Worm (Caenorhabditis elegans) whole organism, L3 larva: ENCODE measurements around the gene scc-2.

Experiments
- R02D3.7 ChIP-seq: fragments of 150-350 bp; optimal IDR thresholded peaks from 2 replicates; lab custom pipeline; 2014; ENCODE audit warnings: missing biosample characterization, missing genetic modification characterization
- ZK546.5 ChIP-seq: sonication (generic microtip); optimal IDR thresholded peaks from 2 replicates; lab custom pipeline; 2017; ENCODE audit warnings: missing biosample characterization, missing genetic modification characterization
- aly-2 ChIP-seq: fragments of 150-350 bp; optimal IDR thresholded peaks from 2 replicates; lab custom pipeline; 2014; ENCODE audit warnings: missing biosample characterization, missing genetic modification characterization
- ceh-16 ChIP-seq: sonication (generic microtip); optimal IDR thresholded peaks from 2 replicates; lab custom pipeline; 2017; ENCODE audit warnings: missing biosample characterization, missing genetic modification characterization
- ceh-28 ChIP-seq: fragments of 150-350 bp; optimal IDR thresholded peaks from 2 replicates; lab custom pipeline; 2014; ENCODE audit warnings: missing biosample characterization, missing genetic modification reagents, missing genetic modification characterization
- ceh-82 ChIP-seq: fragments of 150-350 bp; optimal IDR thresholded peaks from 2 replicates; lab custom pipeline; 2014; ENCODE audit warnings: missing biosample characterization, missing genetic modification characterization
- ceh-9 ChIP-seq: sonication (generic microtip); optimal IDR thresholded peaks from 2 replicates; lab custom pipeline; 2018; ENCODE audit warnings: missing biosample characterization, missing genetic modification characterization
- egl-27 ChIP-seq: sonication (generic microtip); optimal IDR thresholded peaks from 4 replicates; lab custom pipeline; 2017; ENCODE audit warnings: missing biosample characterization, missing genetic modification reagents, missing genetic modification characterization
- elt-1 ChIP-seq: fragments of 150-350 bp; optimal IDR thresholded peaks from 2 replicates; lab custom pipeline; 2014; ENCODE audit warnings: missing biosample characterization, missing genetic modification characterization
- elt-2 ChIP-seq: sonication (generic microtip); optimal IDR thresholded peaks from 2 replicates; lab custom pipeline; 2016; ENCODE audit warnings: missing genetic modification reagents, mild to moderate bottlenecking, missing genetic modification characterization, missing compliant biosample characterization
- eor-1 ChIP-seq, 2 experiments: fragments of 150-350 bp; optimal IDR thresholded peaks; 2 replicates each; lab custom pipeline; 2014 to 2018; ENCODE audit warnings: missing biosample characterization in 2 of 2, missing genetic modification characterization in 2 of 2
- fkh-10 ChIP-seq: sonication (generic microtip); optimal IDR thresholded peaks from 2 replicates; lab custom pipeline; 2017; ENCODE audit warnings: missing biosample characterization, missing genetic modification reagents, missing genetic modification characterization
- fkh-2 ChIP-seq: fragments of 150-350 bp; optimal IDR thresholded peaks from 2 replicates; lab custom pipeline; 2014; ENCODE audit warnings: missing biosample characterization, missing genetic modification reagents, missing genetic modification characterization
- fos-1 ChIP-seq: fragments of 150-350 bp; optimal IDR thresholded peaks from 2 replicates; lab custom pipeline; 2014; ENCODE audit warnings: missing biosample characterization, missing genetic modification characterization
- hmg-11 ChIP-seq: sonication (generic microtip); optimal IDR thresholded peaks from 2 replicates; lab custom pipeline; 2016; ENCODE audit warnings: missing genetic modification characterization, missing compliant biosample characterization
- jun-1 ChIP-seq: fragments of 150-350 bp; optimal IDR thresholded peaks from 2 replicates; lab custom pipeline; 2014; ENCODE audit warnings: missing biosample characterization, missing genetic modification reagents, missing genetic modification characterization
- mdl-1 ChIP-seq: fragments of 150-350 bp; optimal IDR thresholded peaks from 2 replicates; lab custom pipeline; 2014; ENCODE audit warnings: missing biosample characterization, missing genetic modification characterization
- nfya-1 ChIP-seq: sonication (generic microtip); optimal IDR thresholded peaks from 2 replicates; lab custom pipeline; 2017; ENCODE audit warnings: missing genetic modification characterization, mild to moderate bottlenecking, missing compliant biosample characterization, antibody characterized with exemption, moderate library complexity; ENCODE audit not compliant: insufficient read depth
- nhr-11 ChIP-seq: fragments of 150-350 bp; optimal IDR thresholded peaks from 2 replicates; lab custom pipeline; 2014; ENCODE audit warnings: missing biosample characterization, missing genetic modification characterization
- nhr-12 ChIP-seq: fragments of 150-350 bp; optimal IDR thresholded peaks from 2 replicates; lab custom pipeline; 2014; ENCODE audit warnings: missing biosample characterization, missing genetic modification characterization
- nhr-23 ChIP-seq: fragments of 150-350 bp; optimal IDR thresholded peaks from 2 replicates; lab custom pipeline; 2014; ENCODE audit warnings: missing biosample characterization, missing genetic modification reagents, missing genetic modification characterization
- nhr-237 ChIP-seq: fragments of 150-350 bp; optimal IDR thresholded peaks from 2 replicates; lab custom pipeline; 2014; ENCODE audit warnings: missing biosample characterization, missing genetic modification characterization
- nhr-28 ChIP-seq: fragments of 150-350 bp; optimal IDR thresholded peaks from 2 replicates; lab custom pipeline; 2014; ENCODE audit warnings: missing biosample characterization, missing genetic modification characterization
- nhr-43 ChIP-seq: sonication (generic microtip); optimal IDR thresholded peaks from 2 replicates; lab custom pipeline; 2016; ENCODE audit warnings: mild to moderate bottlenecking, missing genetic modification characterization, missing compliant biosample characterization; ENCODE audit not compliant: poor library complexity, severe bottlenecking
- nhr-67 ChIP-seq: fragments of 150-350 bp; optimal IDR thresholded peaks from 2 replicates; lab custom pipeline; 2014; ENCODE audit warnings: missing biosample characterization, missing genetic modification characterization
- nhr-76 ChIP-seq: fragments of 150-350 bp; sonication (generic microtip); optimal IDR thresholded peaks from 5 replicates; lab custom pipeline; 2014; ENCODE audit warnings: missing biosample characterization, missing genetic modification characterization
- nhr-77 ChIP-seq: fragments of 150-350 bp; optimal IDR thresholded peaks from 2 replicates; lab custom pipeline; 2014; ENCODE audit warnings: missing biosample characterization, missing genetic modification characterization
- pha-4 ChIP-seq: fragments of 150-350 bp; optimal IDR thresholded peaks from 2 replicates; lab custom pipeline; 2014; ENCODE audit warnings: missing biosample characterization, missing genetic modification reagents, missing genetic modification characterization
- sea-2 ChIP-seq: fragments of 150-350 bp; sonication (generic microtip); optimal IDR thresholded peaks from 4 replicates; lab custom pipeline; 2014; ENCODE audit warnings: missing biosample characterization, missing genetic modification reagents, missing genetic modification characterization
- skn-1 ChIP-seq: fragments of 150-350 bp; optimal IDR thresholded peaks from 2 replicates; lab custom pipeline; 2014; ENCODE audit warnings: missing biosample characterization, missing genetic modification characterization
- snpc-4 ChIP-seq: fragments of 150-350 bp; optimal IDR thresholded peaks from 2 replicates; lab custom pipeline; 2014; ENCODE audit warnings: missing biosample characterization, missing genetic modification characterization
- tbx-2 ChIP-seq: sonication (generic microtip); optimal IDR thresholded peaks from 2 replicates; lab custom pipeline; 2016; ENCODE audit warnings: mild to moderate bottlenecking, missing genetic modification characterization, missing compliant biosample characterization
- unc-39 ChIP-seq: sonication (generic microtip); optimal IDR thresholded peaks from 4 replicates; lab custom pipeline; 2017; ENCODE audit warnings: missing biosample characterization, missing genetic modification characterization
- unc-62 ChIP-seq: fragments of 150-350 bp; sonication (generic microtip); optimal IDR thresholded peaks from 4 replicates; lab custom pipeline; 2014; ENCODE audit warnings: missing biosample characterization, missing genetic modification reagents, missing genetic modification characterization
- ztf-11 ChIP-seq: fragments of 150-350 bp; optimal IDR thresholded peaks from 2 replicates; lab custom pipeline; 2014; ENCODE audit warnings: missing biosample characterization, missing genetic modification characterization
- ztf-4 ChIP-seq: fragments of 150-350 bp; optimal IDR thresholded peaks from 2 replicates; lab custom pipeline; 2014; ENCODE audit warnings: missing biosample characterization, missing genetic modification characterization

scc-2 gene

DNA sequence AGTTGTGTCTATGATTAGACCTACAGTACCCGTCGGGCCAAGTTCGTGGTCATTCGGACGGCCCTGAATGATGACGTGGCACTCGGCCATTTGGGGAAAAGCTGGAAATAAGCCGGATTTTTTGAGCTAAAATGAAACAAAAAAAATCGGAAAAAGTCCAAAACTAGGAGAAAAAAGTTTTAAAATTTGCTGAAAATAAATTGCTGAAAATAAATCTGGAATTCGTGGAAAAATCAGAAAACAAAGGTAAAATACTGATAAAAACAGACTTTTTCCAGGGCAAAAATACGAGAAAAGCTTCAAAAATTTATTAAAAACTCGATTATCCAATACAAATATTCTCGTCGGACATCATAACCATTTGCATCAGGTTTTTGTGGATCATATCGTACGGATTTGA is 20.1 kb upstream of the scc-2 start, which contains the start of gene B0432.9:
B0432.9 (minus strand) TSS at position 101 of the 400 bp plus-strand sequence.
- TF ChIP-seq unc-62 (GFP tag; lab: Kevin White, UChicago): no peak
- no peak for TF ChIP-seq ceh-82 (tag; lab: Kevin White, UChicago)
- no peak for TF ChIP-seq mdl-1 (tag; lab: Kevin White, UChicago)
- no peak for TF ChIP-seq jun-1 (tag; lab: Kevin White, UChicago)
- TF ChIP-seq nhr-23 (tag; lab: Kevin White, UChicago): no peak
- no peak for TF ChIP-seq egl-27 (tag; lab: Kevin White, UChicago)
- no peak for TF ChIP-seq elt-2 (tag; lab: Kevin White, UChicago)
- no peak for TF ChIP-seq fos-1
- TF ChIP-seq R02D3.7: no peak
- TF ChIP-seq, all 47 proteins: peak for 0

DNA sequence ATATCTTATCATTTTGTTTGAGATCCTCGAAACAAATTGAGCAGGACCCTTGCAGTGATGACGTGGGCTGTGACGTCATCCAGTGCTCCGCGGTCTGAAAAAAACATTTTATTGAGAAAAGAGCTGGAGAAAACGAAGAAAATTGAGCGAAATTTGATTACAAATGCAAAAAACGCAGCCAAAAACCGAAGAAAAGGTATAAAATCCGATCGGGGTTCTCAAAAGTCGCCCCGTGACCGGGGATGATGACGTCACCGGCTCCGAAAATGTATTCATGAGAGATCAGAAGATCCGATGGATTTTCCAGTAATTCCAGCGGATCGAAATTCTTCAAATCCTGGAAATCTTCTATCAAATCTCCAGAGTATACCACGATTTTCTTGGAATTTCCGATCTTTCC is 19.0 kb upstream of the scc-2 start, which contains the start of gene trul-1:
trul-1 (minus strand) TSS at position 101 of the 400 bp plus-strand sequence.
- TF ChIP-seq pha-4 (tag; lab: Kevin White, UChicago) (no peak), ceh-28 (tag; lab: Kevin White, UChicago) (no peak), aly-2 (tag; lab: Kevin White, UChicago) (no peak), nhr-67 (tag; lab: Kevin White, UChicago) (no peak), fkh-2 (tag; lab: Kevin White, UChicago) (no peak), ceh-82 (tag; lab: Kevin White, UChicago) (no peak), R02D3.7 (no peak), nhr-11 (tag; lab: Kevin White, UChicago) (no peak), ceh-9 (tag; lab: Kevin White, UChicago) (no peak), nhr-12 (no peak), ztf-11 (tag; lab: Kevin White, UChicago) (no peak), fos-1 (no peak), ztf-4 (tag; lab: Kevin White, UChicago) (no peak), jun-1 (tag; lab: Kevin White, UChicago) (no peak), ZK546.5 (no peak), nfya-1 (tag; lab: Kevin White, UChicago) (no peak), nhr-43 (tag; lab: Kevin White, UChicago) (no peak), nhr-28 (no peak), tbx-2 (tag; lab: Kevin White, UChicago) (no peak)

DNA sequence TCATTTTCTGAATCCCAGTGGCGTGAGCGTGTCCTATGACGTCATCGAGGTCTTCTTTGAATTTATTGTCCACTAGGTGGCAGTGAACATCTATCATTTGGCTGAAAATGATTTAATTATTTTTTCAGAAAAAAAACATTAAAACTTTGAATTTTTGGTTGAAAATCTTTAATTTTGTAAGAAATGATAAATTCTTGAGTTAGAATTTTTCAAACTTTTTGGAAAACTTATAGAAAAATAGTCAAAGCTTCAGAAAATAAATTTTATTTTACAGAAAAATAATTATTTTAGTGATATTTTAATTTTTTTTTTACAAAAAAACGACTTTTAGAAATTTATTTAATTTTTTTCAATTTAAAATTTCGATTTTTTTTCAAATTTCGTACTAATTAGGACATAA is 15.2 kb upstream of the scc-2 start, which contains the start of gene B0432.8:
B0432.8 (minus strand) TSS at position 101 of the 400 bp plus-strand sequence.
- no peak for TF ChIP-seq fkh-10 (GFP tag; lab: Kevin White, UChicago)
- no peak for TF ChIP-seq snpc-4 (tag; lab: Kevin White, UChicago)
- no peak for TF ChIP-seq ceh-28 (tag; lab: Kevin White, UChicago)
- no peak for TF ChIP-seq elt-1 (tag; lab: Kevin White, UChicago)
- TF ChIP-seq egl-27 (tag; lab: Kevin White, UChicago): no peak
- TF ChIP-seq unc-62 (GFP tag; lab: Kevin White, UChicago): no peak
- TF ChIP-seq nhr-76 (tag; lab: Kevin White, UChicago): no peak
- TF ChIP-seq nhr-237: no peak
- no peak for TF ChIP-seq eor-1 (tag; optimal IDR thresholded peaks at IDR 0.05; lab: Kevin White, UChicago)
- TF ChIP-seq nhr-28: no peak
- TF ChIP-seq sea-2: no peak
- TF ChIP-seq ceh-82 (tag; lab: Kevin White, UChicago): no peak
- no peak for TF ChIP-seq hmg-11
- no peak for TF ChIP-seq nhr-11 (tag; lab: Kevin White, UChicago)
- TF ChIP-seq nhr-43 (tag; lab: Kevin White, UChicago): no peak
- TF ChIP-seq ceh-16: no peak

DNA sequence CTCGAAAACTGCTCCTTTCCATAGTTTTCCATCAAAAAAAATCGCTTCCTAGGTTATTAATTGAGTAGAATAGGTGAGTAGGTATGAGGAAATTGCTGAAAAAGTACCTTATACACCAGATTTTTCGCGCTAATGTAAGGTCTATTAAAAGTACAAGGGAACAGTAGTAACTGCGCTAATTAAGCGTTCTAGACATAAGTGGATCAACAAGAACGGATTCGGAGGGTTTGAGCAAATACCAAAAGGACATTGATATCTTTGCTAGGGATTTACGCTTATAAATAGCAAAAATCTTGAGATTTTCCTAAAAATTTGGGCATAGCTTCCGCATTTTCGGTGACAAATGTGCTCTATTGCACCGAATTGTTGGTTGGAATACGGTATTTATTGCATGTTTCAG is 10.4 kb upstream of the scc-2 start, which contains the start of gene B0432.7:
B0432.7 (minus strand) TSS at position 101 of the 400 bp plus-strand sequence.
- no peak for TF ChIP-seq nhr-23 (tag; lab: Kevin White, UChicago)
- TF ChIP-seq skn-1 (tag; lab: Kevin White, UChicago): no peak
- TF ChIP-seq, all 47 proteins: peak for 0

DNA sequence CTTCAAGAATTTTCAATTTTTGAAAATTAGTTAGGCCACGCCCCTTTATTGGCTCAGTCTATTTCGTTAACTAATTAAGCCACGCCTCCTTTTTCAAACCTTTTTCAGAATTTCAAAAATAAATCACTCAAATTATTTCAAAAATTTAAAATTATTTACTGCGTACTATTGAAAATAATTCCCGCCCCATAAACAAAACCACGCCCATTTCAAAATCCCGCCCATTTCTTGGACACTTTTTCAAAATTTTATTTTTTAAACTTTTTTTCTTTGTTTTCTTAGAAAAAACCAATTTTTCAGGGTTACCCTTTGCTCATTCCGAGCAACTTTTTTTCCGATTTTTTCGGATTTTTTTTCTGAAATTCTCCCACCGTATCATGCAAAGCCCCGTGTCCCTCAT is 590 bp upstream of the scc-2 start, which contains the start of gene B0432.14:
B0432.14 (plus strand) TSS at position 301 of the 400 bp plus-strand sequence.
- TF ChIP-seq unc-39 (tag; lab: Kevin White, UChicago) (no peak), nhr-28 (no peak), nfya-1 (tag; lab: Kevin White, UChicago) (no peak), nhr-77 (tag; lab: Kevin White, UChicago) (no peak), R02D3.7 (no peak), nhr-43 (tag; lab: Kevin White, UChicago) (no peak), ceh-9 (tag; lab: Kevin White, UChicago) (no peak), nhr-76 (tag; lab: Kevin White, UChicago) (no peak)
